Fruit fly (Drosophila melanogaster): ENCODE results near the gene CG12540.

The CG12540 gene

dm6 chrX:14446853-14447252 lies 49.1 kb upstream of the CG12540 start (continued):
- no peak for TF ChIP-seq Ada2b (GFP tag; IDR thresholded peaks at IDR 0.05)
- TF ChIP-seq Doc2 (GFP tag; IDR thresholded peaks at IDR 0.05) = no peak
- TF ChIP-seq CG14441 (GFP tag; IDR thresholded peaks at IDR 0.05) = 0 out of 2 replicates have a peak, but pooled peaks have one; percentile 38
- TF ChIP-seq tio (GFP tag; optimal IDR thresholded peaks at IDR 0.05) = no peak
- TF ChIP-seq CG9932 (GFP tag; IDR thresholded peaks at IDR 0.05) = peak; percentile 38
- peak; percentile 21 for TF ChIP-seq CG15269 (tag; optimal IDR thresholded peaks at IDR 0.05)
- TF ChIP-seq onecut (GFP tag; IDR thresholded peaks at IDR 0.05) = no peak
- TF ChIP-seq Poxn (GFP tag; IDR thresholded peaks at IDR 0.05) = no peak
- no peak for TF ChIP-seq zen (tag; optimal IDR thresholded peaks at IDR 0.05)
- TF ChIP-seq CG10979 (tag; optimal IDR thresholded peaks at IDR 0.05) = no peak
- TF ChIP-seq cg (GFP tag; optimal IDR thresholded peaks at IDR 0.05) = no peak
- TF ChIP-seq CG8290 (GFP tag; optimal IDR thresholded peaks at IDR 0.05) = no peak
- TF ChIP-seq CG8290 (tag; optimal IDR thresholded peaks at IDR 0.05) = peak in 1 of 2 experiments; percentile 41
- no peak for TF ChIP-seq nau (GFP tag; optimal IDR thresholded peaks at IDR 0.05)
- no peak for TF ChIP-seq Dek (tag; optimal IDR thresholded peaks at IDR 0.05)
- TF ChIP-seq ranshi (GFP tag; IDR thresholded peaks at IDR 0.05) = peak; percentile 26; the same call in 1 of the 2 replicates
- TF ChIP-seq dmrt99B (tag; optimal IDR thresholded peaks at IDR 0.05) = peak; percentile 26
- no peak for TF ChIP-seq gcm (GFP tag; optimal IDR thresholded peaks at IDR 0.05)
- TF ChIP-seq prd (optimal IDR thresholded peaks at IDR 0.05) = no peak
- peak; percentile 6; the same call in 1 of the 3 replicates for TF ChIP-seq prd (GFP tag; IDR thresholded peaks at IDR 0.05)
- no peak for TF ChIP-seq Lim3 (GFP tag; IDR thresholded peaks at IDR 0.05)
- no peak for TF ChIP-seq shn (GFP tag; optimal IDR thresholded peaks at IDR 0.05)
- peak; percentile 0 for TF ChIP-seq CG9727 (GFP tag; optimal IDR thresholded peaks at IDR 0.05)
- no peak for TF ChIP-seq Hsf (GFP tag; optimal IDR thresholded peaks at IDR 0.05)
- TF ChIP-seq slou (GFP tag; optimal IDR thresholded peaks at IDR 0.05) = no peak
- no peak for TF ChIP-seq CG4820 (GFP tag; optimal IDR thresholded peaks at IDR 0.05)
- peak; percentile 5 for TF ChIP-seq mam (GFP tag; optimal IDR thresholded peaks at IDR 0.05)

DNA sequence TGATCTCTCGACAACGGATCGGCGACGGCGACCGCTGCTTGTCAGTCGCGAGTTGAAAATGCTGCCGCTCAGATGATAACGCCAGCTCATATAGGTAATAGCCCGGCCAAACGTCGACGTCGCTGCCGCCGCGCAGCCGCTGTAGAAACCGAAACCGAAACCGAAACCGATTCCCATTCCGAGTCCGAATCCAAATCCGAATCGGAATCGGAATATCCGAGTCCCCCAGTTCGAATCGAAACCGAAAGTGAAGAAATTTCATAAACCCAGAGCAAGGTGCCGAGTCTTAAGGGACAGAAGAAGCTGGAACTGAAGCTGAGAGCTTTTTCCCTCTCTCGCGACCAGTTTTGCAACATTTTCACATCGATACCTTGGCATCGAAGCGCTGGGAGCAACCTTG lies 15.9 kb upstream of the CG12540 start, which contains the start of gene CG9411:
CG9411 (minus strand) TSS at position 67 of the 400 bp plus-strand sequence.
- no peak for TF ChIP-seq CG4328 (GFP tag; optimal IDR thresholded peaks at IDR 0.05)
- no peak for TF ChIP-seq Scr (GFP tag; IDR thresholded peaks at IDR 0.05; ENCODE audit: partially characterized antibody)
- TF ChIP-seq E2f1 (GFP tag; IDR thresholded peaks at IDR 0.05) = no peak
- 0 out of 2 replicates have a peak, but pooled peaks have one; percentile 7 for TF ChIP-seq Adf1 (GFP tag; IDR thresholded peaks at IDR 0.05)
- TF ChIP-seq Deaf1 (tag; optimal IDR thresholded peaks at IDR 0.05) = peak; percentile 62
- peak; percentile 75 for TF ChIP-seq Blimp-1 (GFP tag; optimal IDR thresholded peaks at IDR 0.05)
- no peak for TF ChIP-seq CG4282 (GFP tag; optimal IDR thresholded peaks at IDR 0.05)

- TF ChIP-seq Blimp-1 (GFP tag; optimal IDR thresholded peaks at IDR 0.05) (peak; percentile 78), mam (GFP tag; optimal IDR thresholded peaks at IDR 0.05) (no peak), ERR (GFP tag; optimal IDR thresholded peaks at IDR 0.05) (no peak), pros (GFP tag; optimal IDR thresholded peaks at IDR 0.05) (peak; percentile 84), Sry-δ (GFP tag; optimal IDR thresholded peaks at IDR 0.05) (no peak), pho (GFP tag; optimal IDR thresholded peaks at IDR 0.05) (no peak), Tbp (GFP tag; optimal IDR thresholded peaks at IDR 0.05) (no peak)
These were observed 14.7 kb upstream of the CG12540 start for dm6 chrX:14481206-14481605.

Data from whole organism, embryonic.